Fruit fly (Drosophila melanogaster) whole organism, embryonic: Measurements from ENCODE around the gene CG1172.

Source experiments
- Ada2b ChIP-seq: fragments of 200-800 bp; sonication (Bioruptor generic); IDR thresholded peaks from 2 replicates; pipeline ENCODE4 v1.3.6; 2022; ENCODE audit warnings: missing biosample characterization, missing genetic modification characterization
- Adf1 ChIP-seq: fragments of 200-800 bp; sonication (Bioruptor generic); IDR thresholded peaks from 2 replicates; pipeline ENCODE4 v1.3.6; 2022; ENCODE audit warnings: missing biosample characterization, missing genetic modification characterization
- BEAF-32 ChIP-seq: fragments of 200-800 bp; sonication (Bioruptor generic); optimal IDR thresholded peaks from 3 replicates; lab custom pipeline; 2017; ENCODE audit warnings: missing biosample characterization, missing genetic modification characterization, mild to moderate bottlenecking, moderate library complexity, missing genetic modification reagents
- BtbVII ChIP-seq: fragments of 200-800 bp; sonication (Bioruptor generic); optimal IDR thresholded peaks from 3 replicates; lab custom pipeline; 2017; ENCODE audit warnings: missing biosample characterization, mild to moderate bottlenecking, missing genetic modification characterization
- CG10209 ChIP-seq: fragments of 200-800 bp; sonication (Bioruptor generic); optimal IDR thresholded peaks from 3 replicates; lab custom pipeline; 2017; ENCODE audit warnings: missing biosample characterization, mild to moderate bottlenecking, missing genetic modification characterization, missing genetic modification reagents
- CG10366 ChIP-seq: fragments of 200-800 bp; sonication (Bioruptor generic); IDR thresholded peaks from 2 replicates; pipeline ENCODE4 v1.3.6; 2022; ENCODE audit warnings: missing biosample characterization, missing genetic modification characterization
- CG11085 ChIP-seq: fragments of 200-800 bp; sonication (Bioruptor generic); IDR thresholded peaks from 2 replicates; pipeline ENCODE4 v1.3.6; 2022; ENCODE audit warnings: missing biosample characterization, missing genetic modification characterization
- CG11696 ChIP-seq: fragments of 200-800 bp; sonication (Bioruptor generic); IDR thresholded peaks from 2 replicates; pipeline ENCODE4 v1.3.6; 2022; ENCODE audit warnings: missing biosample characterization, missing genetic modification characterization
- CG12104 ChIP-seq: fragments of 200-800 bp; sonication (Bioruptor generic); optimal IDR thresholded peaks from 3 replicates; lab custom pipeline; 2016; ENCODE audit warnings: missing biosample characterization, missing genetic modification characterization
- CG1233 ChIP-seq: fragments of 200-800 bp; sonication (Bioruptor generic); optimal IDR thresholded peaks from 4 replicates; lab custom pipeline; 2018; ENCODE audit warnings: missing biosample characterization, mild to moderate bottlenecking, missing genetic modification characterization
- CG12391 ChIP-seq: fragments of 200-800 bp; sonication (Bioruptor generic); optimal IDR thresholded peaks from 3 replicates; lab custom pipeline; 2018; ENCODE audit warnings: missing biosample characterization, mild to moderate bottlenecking, missing genetic modification characterization, moderate library complexity
- CG14441 ChIP-seq: fragments of 200-800 bp; sonication (Bioruptor generic); IDR thresholded peaks from 2 replicates; pipeline ENCODE4 v1.3.6; 2022; ENCODE audit warnings: missing biosample characterization, missing genetic modification characterization
- CG17385 ChIP-seq: fragments of 200-800 bp; sonication (Bioruptor generic); optimal IDR thresholded peaks from 3 replicates; lab custom pipeline; 2018; ENCODE audit warnings: missing biosample characterization, mild to moderate bottlenecking, missing genetic modification characterization
- CG17829 ChIP-seq: fragments of 200-800 bp; optimal IDR thresholded peaks from 2 replicates; lab custom pipeline; 2019; ENCODE audit warnings: missing biosample characterization, mild to moderate bottlenecking, missing genetic modification characterization, moderate library complexity
- CG32772 ChIP-seq: fragments of 200-800 bp; sonication (Bioruptor generic); IDR thresholded peaks from 2 replicates; pipeline ENCODE4 v1.3.6; 2022; ENCODE audit warnings: missing biosample characterization, missing genetic modification characterization
- CG3407 ChIP-seq: fragments of 200-800 bp; sonication (Bioruptor generic); optimal IDR thresholded peaks from 2 replicates; lab custom pipeline; 2018; ENCODE audit warnings: missing biosample characterization, mild to moderate bottlenecking, missing genetic modification characterization
- CG4707 ChIP-seq: fragments of 200-800 bp; sonication (Bioruptor generic); optimal IDR thresholded peaks from 2 replicates; lab custom pipeline; 2018; ENCODE audit warnings: missing biosample characterization, mild to moderate bottlenecking, missing genetic modification characterization, moderate library complexity
- CG6854 ChIP-seq: fragments of 200-800 bp; sonication (Bioruptor generic); optimal IDR thresholded peaks from 3 replicates; lab custom pipeline; 2017; ENCODE audit warnings: missing biosample characterization, mild to moderate bottlenecking, missing genetic modification characterization
- CG7556 ChIP-seq: fragments of 200-800 bp; sonication (Bioruptor generic); optimal IDR thresholded peaks from 2 replicates; lab custom pipeline; 2017; ENCODE audit warnings: missing biosample characterization, mild to moderate bottlenecking, missing genetic modification characterization
- CG8388 ChIP-seq: fragments of 200-800 bp; sonication (Bioruptor generic); optimal IDR thresholded peaks from 2 replicates; lab custom pipeline; 2019; ENCODE audit warnings: missing biosample characterization, mild to moderate bottlenecking, missing genetic modification characterization, moderate library complexity
- CG9437 ChIP-seq: fragments of 200-800 bp; sonication (Bioruptor generic); optimal IDR thresholded peaks from 2 replicates; lab custom pipeline; 2018; ENCODE audit warnings: missing biosample characterization, mild to moderate bottlenecking, missing genetic modification characterization
- CkIIα-i1 ChIP-seq: fragments of 200-800 bp; sonication (Bioruptor generic); IDR thresholded peaks from 2 replicates; pipeline ENCODE4 v1.3.6; 2022; ENCODE audit warnings: missing biosample characterization, missing genetic modification characterization
- Dfd ChIP-seq, 2 experiments: fragments of >200 bp; optimal IDR thresholded peaks; 2 replicates each; lab custom pipeline; 2017; ENCODE audit warnings: missing biosample characterization in 2 of 2, missing genetic modification characterization in 2 of 2
- E2f2 ChIP-seq: fragments of 200-800 bp; sonication (Bioruptor generic); IDR thresholded peaks from 2 replicates; pipeline ENCODE4 v1.3.6; 2022; ENCODE audit warnings: missing biosample characterization, missing genetic modification characterization
- Ets97D ChIP-seq: fragments of 200-800 bp; sonication (Bioruptor generic); optimal IDR thresholded peaks from 3 replicates; lab custom pipeline; 2016; ENCODE audit warnings: missing biosample characterization, missing genetic modification characterization
- Fer1 ChIP-seq: fragments of 200-800 bp; sonication (Bioruptor generic); optimal IDR thresholded peaks from 2 replicates; lab custom pipeline; 2017; ENCODE audit warnings: missing biosample characterization, mild to moderate bottlenecking, missing genetic modification characterization
- Lhr ChIP-seq: fragments of 200-800 bp; sonication (Bioruptor generic); optimal IDR thresholded peaks from 3 replicates; lab custom pipeline; 2017; ENCODE audit warnings: mild to moderate bottlenecking, missing biosample characterization, missing genetic modification reagents, missing genetic modification characterization
- NfI ChIP-seq: fragments of 200-800 bp; sonication (Bioruptor generic); optimal IDR thresholded peaks from 3 replicates; lab custom pipeline; 2018; ENCODE audit warnings: missing biosample characterization, mild to moderate bottlenecking, missing genetic modification characterization, moderate library complexity
- Oli ChIP-seq: fragments of 200-800 bp; sonication (Bioruptor generic); optimal IDR thresholded peaks from 2 replicates; lab custom pipeline; 2018; ENCODE audit warnings: missing biosample characterization, mild to moderate bottlenecking, missing genetic modification characterization, moderate library complexity
- Sin3A ChIP-seq: fragments of >200 bp; optimal IDR thresholded peaks from 2 replicates; lab custom pipeline; 2018
- Spps ChIP-seq: fragments of 200-800 bp; sonication (Bioruptor generic); optimal IDR thresholded peaks from 2 replicates; lab custom pipeline; 2018; ENCODE audit warnings: missing biosample characterization, mild to moderate bottlenecking, missing genetic modification characterization
- Xbp1 ChIP-seq: fragments of 200-800 bp; sonication (Bioruptor generic); optimal IDR thresholded peaks from 3 replicates; lab custom pipeline; 2016; ENCODE audit warnings: missing biosample characterization, mild to moderate bottlenecking, missing genetic modification characterization
- ap ChIP-seq: fragments of 200-800 bp; sonication (Bioruptor generic); IDR thresholded peaks from 2 replicates; pipeline ENCODE4 v1.3.6; 2022; ENCODE audit warnings: missing biosample characterization, missing genetic modification characterization
- ase ChIP-seq: fragments of 200-800 bp; sonication (Bioruptor generic); IDR thresholded peaks from 3 replicates; pipeline ENCODE4 v1.3.6; 2022; ENCODE audit warnings: missing biosample characterization, missing genetic modification characterization
- ci ChIP-seq: fragments of 200-800 bp; sonication (Bioruptor generic); IDR thresholded peaks from 3 replicates; pipeline ENCODE4 v1.3.6; 2022; ENCODE audit warnings: missing biosample characterization, missing genetic modification characterization
- corto ChIP-seq: fragments of 200-800 bp; sonication (Bioruptor generic); optimal IDR thresholded peaks from 2 replicates; lab custom pipeline; 2016; ENCODE audit warnings: missing biosample characterization, mild to moderate bottlenecking, missing genetic modification characterization, moderate library complexity
- crc ChIP-seq: fragments of 200-800 bp; sonication (Bioruptor generic); optimal IDR thresholded peaks from 2 replicates; lab custom pipeline; 2016; ENCODE audit warnings: missing biosample characterization, missing genetic modification characterization
- danr ChIP-seq: fragments of 200-800 bp; sonication (Bioruptor generic); IDR thresholded peaks from 2 replicates; pipeline ENCODE4 v1.3.6; 2022; ENCODE audit warnings: missing biosample characterization, missing genetic modification characterization
- dimm ChIP-seq: fragments of 200-800 bp; sonication (Bioruptor generic); IDR thresholded peaks from 2 replicates; pipeline ENCODE4 v1.3.6; 2022; ENCODE audit warnings: missing biosample characterization, missing genetic modification characterization
- fd3F ChIP-seq: fragments of 200-800 bp; sonication (Bioruptor generic); optimal IDR thresholded peaks from 2 replicates; lab custom pipeline; 2018; ENCODE audit warnings: missing biosample characterization, mild to moderate bottlenecking, missing genetic modification characterization, moderate library complexity
- p53 ChIP-seq: fragments of 200-800 bp; sonication (Bioruptor generic); optimal IDR thresholded peaks from 2 replicates; lab custom pipeline; 2016; ENCODE audit warnings: missing biosample characterization, missing genetic modification characterization
- pros ChIP-seq: fragments of 200-800 bp; sonication (Bioruptor generic); optimal IDR thresholded peaks from 3 replicates; lab custom pipeline; 2019; ENCODE audit warnings: missing biosample characterization, mild to moderate bottlenecking, missing genetic modification characterization, moderate library complexity
- repo ChIP-seq: fragments of 200-800 bp; sonication (Bioruptor generic); optimal IDR thresholded peaks from 2 replicates; lab custom pipeline; 2016; ENCODE audit warnings: missing biosample characterization, missing genetic modification characterization
- slbo ChIP-seq: fragments of 200-800 bp; sonication (Bioruptor generic); IDR thresholded peaks from 2 replicates; pipeline ENCODE4 v1.3.6; 2022; ENCODE audit warnings: missing biosample characterization, missing genetic modification characterization
- slp2 ChIP-seq: fragments of 200-800 bp; sonication (Bioruptor generic); optimal IDR thresholded peaks from 2 replicates; lab custom pipeline; 2016; ENCODE audit warnings: missing biosample characterization, missing genetic modification characterization
- sob ChIP-seq: fragments of 200-800 bp; sonication (Bioruptor generic); IDR thresholded peaks from 2 replicates; pipeline ENCODE4 v1.3.6; 2022; ENCODE audit warnings: missing biosample characterization, missing genetic modification characterization
- sqz ChIP-seq: fragments of 200-800 bp; sonication (Bioruptor generic); optimal IDR thresholded peaks from 3 replicates; lab custom pipeline; 2018; ENCODE audit warnings: missing biosample characterization, mild to moderate bottlenecking, missing genetic modification characterization
- stwl ChIP-seq: fragments of 200-800 bp; sonication (Bioruptor generic); optimal IDR thresholded peaks from 3 replicates; lab custom pipeline; 2018; ENCODE audit warnings: missing biosample characterization, mild to moderate bottlenecking, missing genetic modification characterization, moderate library complexity
- toy ChIP-seq: fragments of 200-800 bp; sonication (Bioruptor generic); IDR thresholded peaks from 2 replicates; pipeline ENCODE4 v1.3.6; 2022; ENCODE audit warnings: missing biosample characterization, missing genetic modification characterization
- zf30C ChIP-seq: fragments of 200-800 bp; sonication (Bioruptor generic); optimal IDR thresholded peaks from 3 replicates; lab custom pipeline; 2018; ENCODE audit warnings: missing biosample characterization, mild to moderate bottlenecking, missing genetic modification characterization

Gene CG1172

dm6 chr3R:5357935-5358414 is 35.7 kb upstream of the CG1172 start, which contains the start of gene Prosbeta7 (continued):
- TF ChIP-seq CG14441 (no peak), CG11085 (GFP tag; lab: Robert Waterston, UW) (no peak), CG10366 (GFP tag; lab: Robert Waterston, UW) (no peak), CG7556 (GFP tag; lab: Kevin White, UChicago) (no peak), NfI (GFP tag; lab: Kevin White, UChicago) (no peak), fd3F (GFP tag; lab: Kevin White, UChicago) (no peak), repo (no peak), CkIIα-i1 (GFP tag; lab: Robert Waterston, UW) (no peak), Fer1 (GFP tag; lab: Kevin White, UChicago) (no peak), BEAF-32 (GFP tag; lab: Kevin White, UChicago) (peak; percentile 52), Xbp1 (GFP tag; lab: Kevin White, UChicago) (no peak), CG9437 (GFP tag; lab: Kevin White, UChicago) (no peak), Oli (tag; lab: Kevin White, UChicago) (no peak), CG10209 (GFP tag; lab: Kevin White, UChicago) (no peak), CG12391 (no peak), crc (GFP tag; lab: Kevin White, UChicago) (no peak), dimm (no peak), pros (GFP tag; lab: Kevin White, UChicago) (no peak), CG17385 (GFP tag; lab: Kevin White, UChicago) (no peak), CG4707 (GFP tag; lab: Kevin White, UChicago) (no peak)

dm6 chr3R:5361681-5362319 is 31.9 kb upstream of the CG1172 start:
- TF ChIP-seq sqz (no peak), Lhr (peak; percentile 15), ase (peak; percentile 81), E2f2 (GFP tag; lab: Robert Waterston, UW) (peak; percentile 60; the same call in 1 of the 2 replicates), CG8388 (GFP tag; lab: Kevin White, UChicago) (peak; percentile 68), CG3407 (peak; percentile 58), CG1233 (GFP tag; lab: Kevin White, UChicago) (peak; percentile 61), Adf1 (GFP tag; lab: Robert Waterston, UW) (peak; percentile 72), CG11696 (GFP tag; lab: Robert Waterston, UW) (no peak; the same call in 1 of the 2 replicates), danr (GFP tag; lab: Robert Waterston, UW) (peak; percentile 74), toy (GFP tag; lab: Robert Waterston, UW) (peak; percentile 64; the same call in 1 of the 2 replicates), CG6854 (GFP tag; lab: Kevin White, UChicago) (peak; percentile 59), CG12104 (GFP tag; lab: Kevin White, UChicago) (peak; percentile 18), slp2 (GFP tag; lab: Kevin White, UChicago) (peak; percentile 52), CG11085 (GFP tag; lab: Robert Waterston, UW) (peak; percentile 68), Ada2b (GFP tag; lab: Robert Waterston, UW) (peak; percentile 90), ci (GFP tag; lab: Robert Waterston, UW) (peak; percentile 92), p53 (GFP tag; lab: Kevin White, UChicago) (peak; percentile 35), CG32772 (peak; percentile 79), zf30C (no peak), slbo (GFP tag; lab: Robert Waterston, UW) (peak; percentile 92), Ets97D (GFP tag; lab: Kevin White, UChicago) (peak; percentile 43), Sin3A (lab: Kevin White, UChicago) (no peak), stwl (tag; lab: Kevin White, UChicago) (no peak), BtbVII (GFP tag; lab: Kevin White, UChicago) (peak; percentile 77), CG17829 (tag; lab: Kevin White, UChicago) (peak; percentile 71), Dfd (GFP tag; optimal IDR thresholded peaks at IDR 0.05; lab: Kevin White, UChicago) (no peak), ap (GFP tag; lab: Robert Waterston, UW) (peak; percentile 80), corto (GFP tag; lab: Kevin White, UChicago) (peak; percentile 82), sob (peak; percentile 90), Spps (tag; lab: Kevin White, UChicago) (peak; percentile 47)
